Worm (Caenorhabditis elegans) whole organism, L3 larva: Measurements from ENCODE around the gene F28H7.2.
A peak's percentile ranks its signal among the peaks of the same experiment; 100 is the strongest.

Source experiments
- R02D3.7 ChIP-seq: fragments of 150-350 bp; optimal IDR thresholded peaks from 2 replicates; lab custom pipeline; 2014; ENCODE audit warnings: missing biosample characterization, missing genetic modification characterization
- ceh-28 ChIP-seq: fragments of 150-350 bp; optimal IDR thresholded peaks from 2 replicates; lab custom pipeline; 2014; ENCODE audit warnings: missing biosample characterization, missing genetic modification reagents, missing genetic modification characterization
- ceh-82 ChIP-seq: fragments of 150-350 bp; optimal IDR thresholded peaks from 2 replicates; lab custom pipeline; 2014; ENCODE audit warnings: missing biosample characterization, missing genetic modification characterization
- fkh-10 ChIP-seq: sonication (generic microtip); optimal IDR thresholded peaks from 2 replicates; lab custom pipeline; 2017; ENCODE audit warnings: missing biosample characterization, missing genetic modification reagents, missing genetic modification characterization
- fos-1 ChIP-seq: fragments of 150-350 bp; optimal IDR thresholded peaks from 2 replicates; lab custom pipeline; 2014; ENCODE audit warnings: missing biosample characterization, missing genetic modification characterization
- lin-15B ChIP-seq: fragments of 150-350 bp; optimal IDR thresholded peaks from 2 replicates; lab custom pipeline; 2014; ENCODE audit warnings: missing biosample characterization, missing genetic modification characterization
- nhr-12 ChIP-seq: fragments of 150-350 bp; optimal IDR thresholded peaks from 2 replicates; lab custom pipeline; 2014; ENCODE audit warnings: missing biosample characterization, missing genetic modification characterization
- nhr-23 ChIP-seq: fragments of 150-350 bp; optimal IDR thresholded peaks from 2 replicates; lab custom pipeline; 2014; ENCODE audit warnings: missing biosample characterization, missing genetic modification reagents, missing genetic modification characterization
- nhr-237 ChIP-seq: fragments of 150-350 bp; optimal IDR thresholded peaks from 2 replicates; lab custom pipeline; 2014; ENCODE audit warnings: missing biosample characterization, missing genetic modification characterization
- nhr-25 ChIP-seq: sonication (generic microtip); optimal IDR thresholded peaks from 2 replicates; lab custom pipeline; 2017; ENCODE audit warnings: missing biosample characterization, missing genetic modification characterization
- nhr-28 ChIP-seq: fragments of 150-350 bp; optimal IDR thresholded peaks from 2 replicates; lab custom pipeline; 2014; ENCODE audit warnings: missing biosample characterization, missing genetic modification characterization
- nhr-43 ChIP-seq: sonication (generic microtip); optimal IDR thresholded peaks from 2 replicates; lab custom pipeline; 2016; ENCODE audit warnings: mild to moderate bottlenecking, missing genetic modification characterization, missing compliant biosample characterization; ENCODE audit not compliant: poor library complexity, severe bottlenecking
- nhr-76 ChIP-seq: fragments of 150-350 bp; sonication (generic microtip); optimal IDR thresholded peaks from 5 replicates; lab custom pipeline; 2014; ENCODE audit warnings: missing biosample characterization, missing genetic modification characterization
- skn-1 ChIP-seq: fragments of 150-350 bp; optimal IDR thresholded peaks from 2 replicates; lab custom pipeline; 2014; ENCODE audit warnings: missing biosample characterization, missing genetic modification characterization

DNA sequence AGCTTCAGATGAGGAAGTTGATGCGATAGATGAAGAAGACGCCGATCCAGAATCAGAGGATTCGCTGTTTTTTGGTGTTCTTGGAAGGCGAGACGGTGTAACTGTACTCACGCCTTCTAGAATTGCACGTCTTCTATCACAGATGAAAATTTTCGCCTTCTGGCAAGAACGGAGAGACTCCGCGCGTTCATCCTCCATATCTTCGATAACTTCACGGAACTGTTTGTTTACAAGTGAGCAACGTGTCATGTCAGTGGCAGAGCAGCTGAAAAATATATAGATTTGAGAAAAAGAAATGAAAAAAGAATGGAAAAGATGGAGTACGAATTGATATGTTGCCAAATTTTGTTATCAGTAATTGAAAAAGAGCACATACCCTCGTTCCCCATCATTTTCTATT is 33.1 kb upstream of the F28H7.2 start:
- TF ChIP-seq nhr-25 (tag; lab: Kevin White, UChicago) (no peak), nhr-23 (tag; lab: Kevin White, UChicago) (no peak), ceh-28 (tag; lab: Kevin White, UChicago) (no peak), nhr-28 (tag; lab: Kevin White, UChicago) (no peak), fkh-10 (no peak), skn-1 (tag; lab: Kevin White, UChicago) (no peak), nhr-12 (tag; lab: Kevin White, UChicago) (no peak), nhr-237 (tag; lab: Kevin White, UChicago) (no peak), lin-15B (no peak), ceh-82 (tag; lab: Kevin White, UChicago) (no peak), nhr-76 (tag; lab: Kevin White, UChicago) (no peak), nhr-43 (tag; lab: Kevin White, UChicago) (peak; percentile 16), fos-1 (tag; lab: Kevin White, UChicago) (no peak), R02D3.7 (tag; lab: Kevin White, UChicago) (no peak)
